Fruit fly (Drosophila melanogaster) S2 (cell line): Measurements from ENCODE around the gene mEFG1.

Experiments used
- CG8478 ChIP-seq: fragments of >200 bp; optimal IDR thresholded peaks from 2 replicates; lab custom pipeline; 2018
- CTCF ChIP-seq, 2 experiments: fragments of >200 bp; optimal IDR thresholded peaks; 2 replicates each; lab custom pipeline; 2018

mEFG1 gene

DNA sequence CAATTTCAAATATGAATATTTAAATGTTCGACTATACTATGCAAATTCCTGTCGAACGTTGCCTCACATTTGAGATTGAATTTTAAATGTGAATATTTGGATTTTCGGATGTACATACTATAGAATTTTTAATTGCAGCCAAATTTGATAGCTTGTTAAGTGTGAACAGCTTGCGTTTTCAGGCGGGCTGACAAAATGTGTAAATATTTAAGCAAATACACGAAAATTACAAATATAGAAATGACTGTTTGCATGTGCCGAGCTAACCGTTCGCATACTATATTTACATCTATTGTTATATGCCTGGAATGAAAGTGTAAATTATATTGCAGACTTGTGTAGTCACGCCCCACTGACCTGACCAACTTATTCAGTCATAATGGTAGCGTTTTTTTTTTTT lies 7.2 kb downstream of the mEFG1 start:
- TF ChIP-seq CG8478 (lab: Kevin White, UChicago) (no peak), CTCF (optimal IDR thresholded peaks at IDR 0.05; lab: Kevin White, UChicago) (no peak)

DNA sequence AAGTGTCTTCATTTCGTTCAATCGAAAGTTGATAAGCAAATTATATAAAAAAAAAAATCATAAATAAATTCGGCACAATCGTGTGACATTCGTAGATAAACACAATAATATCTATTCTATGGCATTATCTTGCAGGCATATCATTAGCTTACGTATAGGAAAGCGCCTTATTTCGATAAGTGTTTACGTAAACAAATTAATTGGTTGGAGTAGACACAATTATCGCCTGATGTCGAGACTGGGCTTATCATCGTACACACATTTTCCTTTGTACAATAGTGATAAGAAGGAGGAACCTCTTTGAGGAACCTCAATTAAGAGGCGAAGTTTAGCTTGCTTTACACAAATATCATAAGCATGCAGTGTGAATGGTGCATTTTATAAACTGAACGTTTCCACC lies 8.0 kb downstream of the mEFG1 start:
- TF ChIP-seq CTCF (optimal IDR thresholded peaks at IDR 0.05; lab: Kevin White, UChicago), result no peak
- TF ChIP-seq CG8478 (lab: Kevin White, UChicago), result no peak

DNA sequence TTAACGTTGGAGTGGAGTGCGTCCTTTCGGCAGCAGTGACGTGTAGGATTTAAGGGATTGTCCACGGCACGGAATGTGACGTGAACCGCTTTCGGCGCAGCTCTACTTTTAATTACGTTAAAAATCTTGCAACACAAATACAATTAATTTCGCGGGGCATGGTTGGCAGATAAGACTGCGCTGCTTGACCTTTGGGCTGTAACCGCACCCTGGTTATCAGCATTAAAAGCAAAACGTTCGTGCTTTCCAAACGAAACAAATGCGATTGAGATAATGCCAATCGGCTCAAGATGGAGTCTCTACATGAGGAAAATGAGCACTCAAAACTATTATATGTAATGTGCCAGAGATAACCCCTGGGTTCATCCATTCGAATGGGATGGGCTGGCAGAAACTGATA lies 9.3 kb downstream of the mEFG1 start:
- TF ChIP-seq CTCF (optimal IDR thresholded peaks at IDR 0.05; lab: Kevin White, UChicago), result no peak
- TF ChIP-seq CG8478 (lab: Kevin White, UChicago), result no peak

DNA sequence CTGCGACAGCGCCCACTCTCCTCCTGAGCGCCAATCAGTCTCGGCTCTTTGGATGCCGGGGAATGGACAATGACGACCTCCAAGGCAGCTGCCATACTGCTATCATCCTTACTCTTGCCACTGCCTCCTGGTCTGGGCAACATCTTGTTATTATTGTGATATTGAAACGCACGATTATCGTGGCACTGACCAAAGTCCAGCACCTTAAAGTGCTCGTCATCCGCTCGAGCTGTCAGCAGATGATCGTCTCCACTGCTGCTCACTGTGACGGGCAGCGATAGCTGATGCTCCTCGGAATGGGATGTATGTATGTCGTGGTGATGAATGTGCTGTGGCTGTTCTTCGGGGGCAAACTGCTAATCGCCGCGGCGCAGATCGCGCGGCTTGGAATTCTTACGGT lies 15.2 kb downstream of the mEFG1 start:
- no peak for TF ChIP-seq CTCF (optimal IDR thresholded peaks at IDR 0.05; lab: Kevin White, UChicago)
- TF ChIP-seq CG8478 (lab: Kevin White, UChicago), result no peak

DNA sequence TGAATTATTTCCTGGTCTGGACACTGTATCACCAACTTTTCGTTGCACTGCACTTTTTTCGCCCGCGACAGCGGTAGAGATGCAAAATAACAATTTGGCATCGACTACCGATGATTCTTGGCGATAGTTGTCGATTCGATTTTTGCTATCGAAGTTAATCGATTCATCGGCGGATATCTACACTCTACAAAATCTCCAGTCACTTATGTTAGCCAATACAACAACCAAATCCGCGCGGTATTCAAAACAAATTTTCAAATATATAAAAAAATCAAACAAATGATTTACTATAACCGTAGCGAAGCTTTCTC lies 18.8 kb downstream of the mEFG1 start, which contains the start of gene CG4502:
CG4502 (minus strand) TSS at position 93 of the 311 bp plus-strand sequence.
- no peak for TF ChIP-seq CG8478 (lab: Kevin White, UChicago)
- TF ChIP-seq CTCF (optimal IDR thresholded peaks at IDR 0.05; lab: Kevin White, UChicago), result peak; percentile 11 to 47

DNA sequence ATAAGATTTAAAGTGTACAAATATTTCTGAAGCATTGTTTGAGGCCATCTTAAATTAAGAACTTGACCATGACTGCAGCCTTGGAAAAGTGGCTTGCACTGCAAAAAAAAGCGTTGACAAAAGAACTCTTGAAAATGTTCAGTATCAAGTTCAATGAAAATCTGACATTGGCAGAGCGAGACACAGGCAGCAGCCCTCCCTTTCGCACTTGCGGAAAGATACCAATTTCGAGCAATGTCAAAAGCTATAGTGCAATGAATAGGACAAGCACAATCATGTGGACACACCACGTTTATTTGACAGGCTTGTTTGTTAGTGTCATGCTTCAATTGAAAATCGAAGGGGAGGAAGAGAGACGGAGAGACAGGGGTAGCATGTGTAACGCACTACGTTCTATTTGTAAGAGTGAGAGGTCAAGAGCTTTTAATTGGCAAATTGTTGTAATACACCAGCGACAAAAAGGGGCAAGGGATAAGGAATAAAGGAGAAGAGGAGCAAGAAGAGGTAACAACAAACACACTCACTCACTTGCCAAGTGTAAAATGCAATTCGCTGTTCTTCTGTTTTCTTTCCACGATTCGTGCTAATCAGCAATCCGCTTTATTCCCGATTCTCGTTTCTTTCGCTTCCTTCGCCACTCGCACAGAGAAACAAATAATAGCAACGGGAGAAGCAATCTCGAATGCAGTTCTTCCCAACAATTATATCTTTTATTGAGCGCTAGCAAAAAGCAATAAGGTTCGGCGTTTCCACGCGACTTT lies 19.3 kb downstream of the mEFG1 start:
- no peak for TF ChIP-seq CG8478 (lab: Kevin White, UChicago)
- no peak for TF ChIP-seq CTCF (optimal IDR thresholded peaks at IDR 0.05; lab: Kevin White, UChicago)

DNA sequence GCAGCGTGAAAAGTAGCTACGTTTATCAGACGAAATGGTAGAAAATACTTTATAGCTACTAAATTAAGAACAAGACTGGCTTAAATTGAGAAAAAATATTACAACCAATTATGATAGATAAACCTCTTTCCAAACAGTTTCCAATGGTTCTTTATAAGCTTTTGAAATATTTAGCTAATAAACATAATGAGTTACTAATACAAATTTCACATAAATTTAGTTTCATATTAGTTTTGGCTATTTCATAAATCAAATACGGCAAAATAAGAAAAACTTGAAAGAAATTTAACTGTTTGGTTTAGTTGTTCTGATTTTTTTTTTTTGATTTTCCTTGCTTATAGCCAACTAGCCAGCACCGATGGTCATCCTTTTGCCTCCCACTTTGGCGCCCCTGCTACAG lies 22.7 kb downstream of the mEFG1 start:
- TF ChIP-seq CG8478 (lab: Kevin White, UChicago) (no peak), CTCF (optimal IDR thresholded peaks at IDR 0.05; lab: Kevin White, UChicago) (no peak)

DNA sequence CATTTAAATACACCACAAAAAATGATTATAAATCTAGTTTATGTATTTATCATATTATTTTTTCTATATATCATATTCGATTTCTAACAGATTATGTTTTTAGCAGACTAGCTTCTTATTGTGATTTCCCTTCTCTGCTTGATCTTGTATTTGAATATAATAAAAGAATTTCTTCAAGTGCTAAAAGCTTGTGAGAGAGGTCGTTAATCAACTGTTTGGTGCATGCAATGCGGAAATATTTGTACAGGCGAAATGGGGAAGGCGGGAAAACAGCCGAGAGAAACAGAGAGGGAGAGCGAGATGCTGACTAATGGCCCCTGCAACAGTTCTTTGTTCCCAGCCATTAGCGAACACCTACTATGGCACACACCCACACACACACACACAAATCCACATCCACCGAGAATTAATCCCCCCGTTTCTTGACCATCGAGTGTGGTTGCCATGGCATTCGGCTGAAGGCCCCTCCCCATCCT lies 23.2 kb downstream of the mEFG1 start:
- TF ChIP-seq CG8478 (lab: Kevin White, UChicago) (no peak), CTCF (optimal IDR thresholded peaks at IDR 0.05; lab: Kevin White, UChicago) (no peak)

DNA sequence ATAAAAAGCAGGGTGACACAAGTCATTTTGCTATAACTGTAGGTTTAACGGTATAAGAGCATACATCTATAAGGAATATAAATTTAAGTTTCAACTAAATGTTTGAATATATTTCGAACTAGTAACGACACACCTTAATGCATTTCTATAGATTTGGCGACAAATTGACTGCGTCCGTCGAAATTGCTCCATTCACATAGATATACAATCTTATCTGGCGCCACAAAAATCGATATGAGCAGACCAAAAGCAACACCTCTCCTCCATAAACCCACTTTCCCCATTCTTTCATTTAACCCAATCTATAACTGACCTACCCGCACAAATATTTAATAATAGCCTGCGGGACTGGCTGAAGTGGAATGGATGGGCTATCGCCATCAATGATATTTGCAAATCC lies 24.3 kb downstream of the mEFG1 start:
- TF ChIP-seq CG8478 (lab: Kevin White, UChicago), result no peak
- TF ChIP-seq CTCF (optimal IDR thresholded peaks at IDR 0.05; lab: Kevin White, UChicago), result no peak

DNA sequence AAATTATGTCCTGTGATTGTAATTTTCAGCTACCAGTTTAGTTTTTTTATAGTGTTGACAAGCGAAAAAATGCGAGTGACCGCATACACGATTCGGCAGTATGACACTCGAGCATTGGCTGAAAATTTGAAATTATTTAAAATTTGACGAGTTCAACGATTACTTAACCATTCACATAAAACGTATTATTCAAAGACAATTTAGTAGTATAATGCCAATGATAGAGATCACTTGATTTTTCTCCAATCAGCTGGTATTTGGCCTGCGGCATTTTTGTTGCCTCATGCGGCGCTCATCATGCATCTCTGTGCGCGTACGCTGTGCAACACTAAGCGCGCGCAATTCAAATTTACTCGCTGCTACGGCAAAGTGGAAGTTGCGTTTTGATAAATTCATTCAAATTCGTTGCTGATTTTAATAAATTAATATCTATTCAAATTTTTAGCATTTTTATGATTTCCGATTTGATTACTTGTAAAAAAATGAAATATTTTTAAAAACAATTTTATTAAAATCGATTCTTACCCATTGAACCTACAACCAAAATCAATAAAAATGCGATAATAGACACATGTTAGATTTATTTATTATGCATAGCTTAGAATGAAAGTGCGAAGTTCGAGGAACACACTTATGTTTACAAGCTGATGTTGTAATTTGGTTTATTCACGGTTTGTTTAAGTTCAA lies 28.4 kb downstream of the mEFG1 start, which contains the start of gene CG4497:
CG4497 (minus strand) TSS at position 238 of the 687 bp plus-strand sequence.
- no peak for TF ChIP-seq CG8478 (lab: Kevin White, UChicago)
- TF ChIP-seq CTCF (optimal IDR thresholded peaks at IDR 0.05; lab: Kevin White, UChicago), result peak in 1 of 2 experiments; percentile 5

DNA sequence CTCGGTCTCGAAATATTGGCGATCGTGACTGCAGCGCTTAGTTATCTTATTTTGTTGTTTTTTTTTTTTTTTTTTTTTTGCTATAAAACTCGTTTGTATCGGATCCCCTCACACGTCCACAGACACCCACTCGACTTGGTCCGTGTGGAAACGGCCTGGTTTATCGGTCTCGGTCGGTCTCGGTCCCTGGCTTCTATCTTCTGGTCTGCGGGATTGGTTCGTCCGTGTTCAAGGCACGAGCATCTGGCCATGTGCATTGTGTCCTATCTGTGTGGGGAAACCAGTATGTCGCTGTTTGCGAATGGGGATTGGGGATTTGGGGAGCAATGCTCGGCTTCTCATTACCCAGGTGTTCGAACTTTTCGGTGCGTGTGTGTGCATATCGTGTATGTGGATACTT lies 33.2 kb downstream of the mEFG1 start, which contains the start of gene CG4496:
CG4496 (minus strand) TSS at position 337 of the 400 bp plus-strand sequence.
- TF ChIP-seq CTCF (optimal IDR thresholded peaks at IDR 0.05; lab: Kevin White, UChicago) (no peak), CG8478 (lab: Kevin White, UChicago) (no peak)

DNA sequence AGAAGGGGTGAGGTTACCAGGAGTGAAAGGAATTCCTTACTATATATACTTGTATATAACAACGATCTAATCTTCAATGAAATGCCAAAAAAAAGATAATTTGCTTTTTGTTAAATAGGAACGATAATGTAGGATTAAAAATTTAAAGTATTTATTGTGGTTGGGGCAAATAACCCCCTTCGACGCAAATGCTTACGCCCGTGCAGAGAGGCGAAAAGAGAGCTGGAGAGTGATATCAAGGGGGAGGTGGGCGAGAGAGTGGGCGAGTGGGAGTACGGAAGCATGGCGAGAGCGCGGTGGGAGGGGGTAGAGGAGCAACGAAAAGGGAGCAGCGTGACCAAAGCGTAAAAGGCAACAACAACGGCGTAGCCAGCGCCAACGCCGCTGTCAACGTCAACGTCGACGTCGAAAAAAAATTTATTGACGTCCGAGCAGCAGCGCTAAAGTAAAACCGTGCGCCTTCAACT lies 34.3 kb downstream of the mEFG1 start:
- TF ChIP-seq CTCF (optimal IDR thresholded peaks at IDR 0.05; lab: Kevin White, UChicago) (no peak), CG8478 (lab: Kevin White, UChicago) (no peak)

DNA sequence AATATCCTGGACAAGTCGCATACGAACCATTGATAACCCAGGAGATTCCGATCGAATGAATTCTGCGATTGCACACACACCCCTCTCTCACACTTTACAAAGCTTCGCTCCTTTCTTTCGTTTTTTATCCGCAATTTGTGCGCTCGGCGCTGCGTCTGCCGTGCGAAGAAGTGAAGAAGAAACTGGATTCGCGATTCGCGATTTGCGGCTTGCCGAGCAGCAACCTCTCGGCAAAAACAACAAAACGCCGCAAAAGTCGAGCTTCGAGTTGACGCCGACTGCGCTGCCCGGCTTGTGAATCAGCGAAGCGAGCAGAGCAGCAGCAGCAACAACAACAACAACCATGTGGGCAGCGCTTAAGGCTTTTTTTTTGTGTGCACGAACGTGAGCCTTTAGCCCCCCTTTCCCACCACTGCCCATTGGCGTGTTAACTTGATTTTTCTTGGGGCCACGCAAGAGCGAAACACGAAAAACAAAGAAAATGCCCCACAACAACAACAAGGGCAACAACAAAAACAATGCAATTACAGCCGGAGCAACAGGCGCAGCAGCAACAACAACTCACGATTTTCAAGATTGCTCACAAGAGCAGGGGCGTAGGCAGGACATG lies 34.9 kb downstream of the mEFG1 start:
- TF ChIP-seq CTCF (optimal IDR thresholded peaks at IDR 0.05; lab: Kevin White, UChicago), result no peak
- TF ChIP-seq CG8478 (lab: Kevin White, UChicago), result no peak

DNA sequence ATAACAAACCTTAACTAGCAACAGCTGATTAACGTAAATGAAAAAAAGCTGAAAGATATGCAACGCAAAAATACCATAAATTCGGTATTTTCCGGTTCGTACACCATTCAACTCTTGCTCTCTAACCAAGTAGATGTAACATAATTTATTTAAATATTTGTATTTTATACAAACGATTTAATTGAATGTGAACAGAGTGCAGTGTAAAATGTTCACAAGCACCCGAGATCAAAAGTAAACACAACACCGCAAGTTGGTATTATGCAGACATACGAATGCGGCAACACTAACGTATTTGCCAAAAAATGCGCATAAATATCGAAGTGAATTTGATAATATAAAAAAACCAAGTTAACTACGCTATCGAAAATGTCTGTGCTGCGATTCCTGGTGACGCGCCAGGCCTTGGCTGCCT lies 40.9 kb downstream of the mEFG1 start, which contains the start of gene MICU1:
MICU1 (plus strand) TSS at position 257 of the 415 bp plus-strand sequence.
- TF ChIP-seq CG8478 (lab: Kevin White, UChicago) (no peak), CTCF (optimal IDR thresholded peaks at IDR 0.05; lab: Kevin White, UChicago) (no peak)

DNA sequence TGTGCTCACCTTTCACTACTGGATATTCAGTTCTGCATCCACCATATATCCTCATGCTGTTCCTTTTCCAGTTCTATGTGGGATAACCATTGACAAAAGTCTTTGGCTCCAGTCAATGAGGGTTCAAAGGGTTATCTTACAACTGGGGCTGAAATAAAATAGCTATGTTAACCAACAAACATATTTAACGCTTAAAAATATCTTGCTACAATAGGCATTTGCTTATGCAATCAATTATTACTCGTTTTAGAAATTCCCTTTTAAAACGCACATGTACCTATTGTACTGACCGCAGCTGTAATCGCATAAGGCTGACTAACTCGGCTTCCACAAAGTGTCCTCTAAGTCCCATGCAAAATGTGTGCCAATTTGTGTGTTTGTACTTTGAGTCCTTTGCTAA lies 43.6 kb downstream of the mEFG1 start:
- TF ChIP-seq CTCF (optimal IDR thresholded peaks at IDR 0.05; lab: Kevin White, UChicago) (no peak), CG8478 (lab: Kevin White, UChicago) (no peak)
